Worm (Caenorhabditis elegans): ENCODE measurements around the gene Y37E11B.10.

DNA sequence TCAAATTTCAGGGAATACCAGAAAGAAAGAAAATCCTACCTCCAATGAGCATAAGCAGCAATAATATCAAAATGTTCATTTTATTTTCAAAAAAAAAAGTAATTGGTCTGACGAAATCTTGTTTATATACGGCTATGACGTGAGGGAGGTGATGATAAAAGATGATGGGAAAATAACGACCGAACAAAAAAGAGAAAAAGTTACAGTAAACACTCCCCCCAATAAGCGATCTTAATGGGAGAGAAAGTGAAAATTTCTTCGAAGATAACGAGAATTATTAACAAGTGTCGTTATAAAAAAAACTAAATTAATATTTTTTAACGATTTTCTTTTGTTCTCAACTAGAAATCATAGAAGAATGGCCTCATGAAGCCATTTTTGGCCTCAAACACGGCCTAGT is 6.3 kb downstream of the Y37E11B.10 start, which contains the start of gene Y37E11B.7:
- no peak for TF ChIP-seq egl-18 (GFP tag; IDR thresholded peaks at IDR 0.05)
- TF ChIP-seq pha-4 (tag; optimal IDR thresholded peaks at IDR 0.05) = no peak

Data from whole organism, young adult.